Worm (Caenorhabditis elegans): ENCODE results near the gene sri-4.

ce11 chrV:777285-777684 is 29.1 kb downstream of the sri-4 start, which contains the start of gene R09E12.9:
- TF ChIP-seq him-1 (tag; optimal IDR thresholded peaks at IDR 0.05) (no peak), dao-5 (tag; optimal IDR thresholded peaks at IDR 0.05) (no peak), W03F9.2 (tag; optimal IDR thresholded peaks at IDR 0.05) (no peak)

All from whole organism, L4/young adult.